Worm (Caenorhabditis elegans) whole organism, L1 larva: ENCODE data around the gene Y75B8A.13.

ENCODE experiments used
- jun-1 ChIP-seq: fragments of 150-350 bp; optimal IDR thresholded peaks from 2 replicates; lab custom pipeline; 2014; ENCODE audit warnings: missing biosample characterization, missing genetic modification reagents, missing genetic modification characterization
- nhr-28 ChIP-seq: fragments of 150-350 bp; optimal IDR thresholded peaks from 2 replicates; lab custom pipeline; 2014; ENCODE audit warnings: missing biosample characterization, missing genetic modification characterization
- pag-3 ChIP-seq: sonication (generic microtip); optimal IDR thresholded peaks from 2 replicates; lab custom pipeline; 2017; ENCODE audit warnings: missing genetic modification characterization, mild to moderate bottlenecking, missing compliant biosample characterization, antibody characterized with exemption, borderline replicate concordance; ENCODE audit not compliant: insufficient read depth
- swsn-7 ChIP-seq: sonication (generic microtip); optimal IDR thresholded peaks from 2 replicates; lab custom pipeline; 2016; ENCODE audit warnings: missing genetic modification characterization, missing compliant biosample characterization

- TF ChIP-seq jun-1 (tag; lab: Kevin White, UChicago): no peak
- no peak for TF ChIP-seq nhr-28 (tag; lab: Kevin White, UChicago)
- no peak for TF ChIP-seq swsn-7 (tag; lab: Kevin White, UChicago)
- no peak for TF ChIP-seq pag-3 (tag; lab: Kevin White, UChicago)
Measured at ce11 chrIII:12207574-12207973, 7.9 kb downstream of the Y75B8A.13 start.
